Worm (Caenorhabditis elegans): Measurements from ENCODE around the gene sra-8.

Gene sra-8

ce11 chrII:9573412-9573811, 35.9 kb downstream of the sra-8 start:
- TF ChIP-seq blmp-1 (tag; optimal IDR thresholded peaks at IDR 0.05) (peak; percentile 22), nhr-237 (tag; optimal IDR thresholded peaks at IDR 0.05) (no peak)

ce11 chrII:9574406-9574805, 36.9 kb downstream of the sra-8 start:
- TF ChIP-seq nhr-28 (tag; optimal IDR thresholded peaks at IDR 0.05) (no peak), unc-39 (tag; optimal IDR thresholded peaks at IDR 0.05) (no peak), pha-4 (tag; optimal IDR thresholded peaks at IDR 0.05) (no peak), ztf-11 (tag; optimal IDR thresholded peaks at IDR 0.05) (no peak), M03D4.4 (tag; optimal IDR thresholded peaks at IDR 0.05) (no peak), nhr-76 (tag; optimal IDR thresholded peaks at IDR 0.05) (no peak), lsy-2 (tag; optimal IDR thresholded peaks at IDR 0.05) (no peak), ham-2 (GFP tag; optimal IDR thresholded peaks at IDR 0.05) (peak; percentile 12), unc-62 (GFP tag; optimal IDR thresholded peaks at IDR 0.05) (no peak), nhr-12 (tag; optimal IDR thresholded peaks at IDR 0.05) (no peak), blmp-1 (tag; optimal IDR thresholded peaks at IDR 0.05) (no peak), mep-1 (tag; optimal IDR thresholded peaks at IDR 0.05) (no peak), ceh-39 (tag; optimal IDR thresholded peaks at IDR 0.05) (no peak), lin-32 (GFP tag; optimal IDR thresholded peaks at IDR 0.05) (no peak), ces-1 (GFP tag; optimal IDR thresholded peaks at IDR 0.05) (no peak), mab-5 (tag; optimal IDR thresholded peaks at IDR 0.05) (no peak), flh-1 (GFP tag; optimal IDR thresholded peaks at IDR 0.05) (no peak), cnd-1 (tag; optimal IDR thresholded peaks at IDR 0.05) (no peak), tbx-8 (GFP tag; optimal IDR thresholded peaks at IDR 0.05) (no peak), snpc-4 (tag; optimal IDR thresholded peaks at IDR 0.05) (no peak), elt-1 (tag; optimal IDR thresholded peaks at IDR 0.05; ENCODE audit: borderline replicate concordance, insufficient read depth) (no peak), mls-2 (tag; optimal IDR thresholded peaks at IDR 0.05) (peak; percentile 59), hlh-1 (tag; optimal IDR thresholded peaks at IDR 0.05) (no peak), sem-2 (GFP tag; optimal IDR thresholded peaks at IDR 0.05) (no peak), unc-120 (tag; optimal IDR thresholded peaks at IDR 0.05; ENCODE audit: poor library complexity, severe bottlenecking) (no peak), lin-13 (tag; optimal IDR thresholded peaks at IDR 0.05) (no peak), elt-3 (tag; optimal IDR thresholded peaks at IDR 0.05) (no peak), ceh-83 (GFP tag; optimal IDR thresholded peaks at IDR 0.05) (no peak), drap-1 (GFP tag; optimal IDR thresholded peaks at IDR 0.05) (peak; percentile 13), ceh-43 (GFP tag; optimal IDR thresholded peaks at IDR 0.05) (peak; percentile 77), zip-8 (tag; optimal IDR thresholded peaks at IDR 0.05) (no peak), nhr-2 (tag; optimal IDR thresholded peaks at IDR 0.05) (no peak), nhr-237 (tag; optimal IDR thresholded peaks at IDR 0.05) (no peak), bed-3 (GFP tag; optimal IDR thresholded peaks at IDR 0.05) (no peak), sptf-1 (tag; optimal IDR thresholded peaks at IDR 0.05) (peak; percentile 69)

ce11 chrII:9575670-9576069, 38.1 kb downstream of the sra-8 start, which contains the start of gene exc-7:
Gene exc-7, plus strand, starts transcription at chrII:9575970.
- TF ChIP-seq snpc-4 (tag; optimal IDR thresholded peaks at IDR 0.05) (no peak), sem-2 (GFP tag; optimal IDR thresholded peaks at IDR 0.05) (no peak), cnd-1 (tag; optimal IDR thresholded peaks at IDR 0.05) (no peak), lsy-2 (tag; optimal IDR thresholded peaks at IDR 0.05) (no peak), drap-1 (GFP tag; optimal IDR thresholded peaks at IDR 0.05) (no peak)

- no peak for TF ChIP-seq elt-3 (tag; optimal IDR thresholded peaks at IDR 0.05)
- no peak for TF ChIP-seq bed-3 (GFP tag; optimal IDR thresholded peaks at IDR 0.05)
- TF ChIP-seq sem-2 (GFP tag; optimal IDR thresholded peaks at IDR 0.05), result no peak
- TF ChIP-seq mab-5 (tag; optimal IDR thresholded peaks at IDR 0.05), result no peak
These were observed 39.2 kb downstream of the sra-8 start for ce11 chrII:9576707-9577106.

- TF ChIP-seq unc-120 (tag; optimal IDR thresholded peaks at IDR 0.05; ENCODE audit: poor library complexity, severe bottlenecking) (no peak), cnd-1 (tag; optimal IDR thresholded peaks at IDR 0.05) (no peak), tbx-8 (GFP tag; optimal IDR thresholded peaks at IDR 0.05) (no peak), mep-1 (tag; optimal IDR thresholded peaks at IDR 0.05) (no peak), pha-4 (tag; optimal IDR thresholded peaks at IDR 0.05) (no peak), ceh-43 (GFP tag; optimal IDR thresholded peaks at IDR 0.05) (no peak)
These were observed 40.1 kb downstream of the sra-8 start for ce11 chrII:9577630-9578029.
